Worm (Caenorhabditis elegans): Measurements from ENCODE around the gene F19G12.11.

F19G12.11 gene

DNA sequence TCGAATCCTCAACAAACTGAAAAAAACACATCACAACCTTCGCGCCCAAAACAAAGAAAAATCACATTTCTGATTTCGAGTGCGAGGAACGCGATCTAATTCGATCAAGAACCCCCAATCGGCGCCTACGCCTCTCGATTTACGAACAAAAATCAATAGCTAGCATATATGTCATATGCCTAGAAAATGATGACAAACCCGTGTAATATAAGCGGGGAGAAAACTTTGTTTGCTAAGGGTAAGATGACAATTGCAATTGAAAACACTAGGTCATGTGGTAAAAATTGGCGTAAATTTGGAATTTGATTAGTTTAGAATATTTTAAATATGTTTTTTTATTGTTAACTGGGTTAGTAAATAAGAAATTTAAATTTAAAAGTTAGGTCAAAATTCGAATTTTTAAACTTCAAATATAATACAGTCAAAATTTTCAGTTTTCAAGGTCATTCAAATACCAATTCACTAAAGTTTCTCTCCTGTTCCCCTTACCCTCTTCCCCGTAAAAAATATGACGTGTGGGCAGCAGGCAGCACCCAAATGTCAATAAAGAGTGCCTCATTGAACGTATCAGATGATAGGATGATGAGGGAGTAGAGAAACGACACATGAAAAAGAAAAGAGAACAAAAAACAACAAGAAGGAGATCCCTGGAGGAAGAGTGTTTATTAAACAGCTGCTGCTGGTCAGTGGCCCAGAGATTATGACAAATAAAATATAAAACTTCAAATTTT lies 30.2 kb upstream of the F19G12.11 start (continued):
- TF ChIP-seq egl-27 (tag; optimal IDR thresholded peaks at IDR 0.05) (no peak), aha-1 (tag; optimal IDR thresholded peaks at IDR 0.05) (no peak), nhr-20 (tag; optimal IDR thresholded peaks at IDR 0.05) (peak; percentile 74), C04F5.9 (tag; optimal IDR thresholded peaks at IDR 0.05) (no peak), sptf-1 (tag; optimal IDR thresholded peaks at IDR 0.05) (no peak)

- TF ChIP-seq mab-9 (GFP tag; IDR thresholded peaks at IDR 0.05) (no peak; the same call in 1 of the 2 replicates), nhr-85 (tag) (peak; percentile 98), ztf-11 (tag; optimal IDR thresholded peaks at IDR 0.05) (peak in 1 of 2 experiments; percentile 64), C34B4.2 (tag; optimal IDR thresholded peaks at IDR 0.05) (no peak), nhr-237 (tag; optimal IDR thresholded peaks at IDR 0.05) (peak; percentile 79), blmp-1 (tag; optimal IDR thresholded peaks at IDR 0.05) (peak; percentile 66), isw-1 (GFP tag; IDR thresholded peaks at IDR 0.05) (peak; percentile 81), mdl-1 (tag; optimal IDR thresholded peaks at IDR 0.05) (peak in 1 of 2 experiments; percentile 87), sox-4 (tag; optimal IDR thresholded peaks at IDR 0.05) (peak; percentile 73), unc-98 (GFP tag; IDR thresholded peaks at IDR 0.05) (peak; percentile 14; the same call in 1 of the 2 replicates), lin-15B (tag; optimal IDR thresholded peaks at IDR 0.05) (no peak), ceh-63 (GFP tag; optimal IDR thresholded peaks at IDR 0.05) (no peak), elt-2 (tag; optimal IDR thresholded peaks at IDR 0.05) (peak; percentile 61), C04F5.9 (tag; optimal IDR thresholded peaks at IDR 0.05) (peak; percentile 32), efl-3 (GFP tag; optimal IDR thresholded peaks at IDR 0.05) (no peak), alr-1 (tag; optimal IDR thresholded peaks at IDR 0.05; ENCODE audit: borderline replicate concordance) (no peak), nhr-71 (tag; optimal IDR thresholded peaks at IDR 0.05) (peak; percentile 95), nhr-76 (tag; optimal IDR thresholded peaks at IDR 0.05) (no peak), unc-62 (GFP tag; optimal IDR thresholded peaks at IDR 0.05) (no peak), hlh-17 (GFP tag; optimal IDR thresholded peaks at IDR 0.05; ENCODE audit: borderline replicate concordance) (no peak), pqm-1 (tag; optimal IDR thresholded peaks at IDR 0.05) (peak; percentile 78), efl-1 (optimal IDR thresholded peaks at IDR 0.05) (peak; percentile 64 to 87), efl-1 (GFP tag; optimal IDR thresholded peaks at IDR 0.05 in 1 of 2) (peak; percentile 6 to 95), nhr-28 (tag; optimal IDR thresholded peaks at IDR 0.05) (no peak), egl-13 (tag; optimal IDR thresholded peaks at IDR 0.05) (peak; percentile 69), sptf-1 (tag; optimal IDR thresholded peaks at IDR 0.05) (no peak), ceh-82 (tag; optimal IDR thresholded peaks at IDR 0.05) (peak; percentile 91 to 94 (median 93)), lin-35 (GFP tag; optimal IDR thresholded peaks at IDR 0.05) (peak; percentile 74 to 83), fkh-4 (tag; optimal IDR thresholded peaks at IDR 0.05; ENCODE audit: borderline replicate concordance) (no peak), lin-14 (GFP tag; optimal IDR thresholded peaks at IDR 0.05) (peak; percentile 97), hpl-2 (GFP tag; optimal IDR thresholded peaks at IDR 0.05) (peak; percentile 77), nhr-20 (tag; optimal IDR thresholded peaks at IDR 0.05) (peak; percentile 93), ztf-4 (tag; optimal IDR thresholded peaks at IDR 0.05) (peak; percentile 76), nhr-84 (tag; optimal IDR thresholded peaks at IDR 0.05) (no peak), ets-5 (GFP tag; IDR thresholded peaks at IDR 0.05) (no peak), rnt-1 (tag; optimal IDR thresholded peaks at IDR 0.05) (peak; percentile 78), grh-1 (GFP tag; IDR thresholded peaks at IDR 0.05) (peak; percentile 86), sup-37 (GFP tag; optimal IDR thresholded peaks at IDR 0.05) (peak; percentile 55), swsn-7 (tag; optimal IDR thresholded peaks at IDR 0.05) (peak; percentile 87), tlp-1 (tag; optimal IDR thresholded peaks at IDR 0.05) (no peak), skn-1 (tag; optimal IDR thresholded peaks at IDR 0.05) (peak; percentile 99), nhr-47 (tag; optimal IDR thresholded peaks at IDR 0.05) (peak; percentile 90), xbp-1 (tag; optimal IDR thresholded peaks at IDR 0.05) (peak; percentile 90), aha-1 (tag; optimal IDR thresholded peaks at IDR 0.05) (peak; percentile 30), zag-1 (tag; optimal IDR thresholded peaks at IDR 0.05) (peak; percentile 17), F16B12.6 (tag; optimal IDR thresholded peaks at IDR 0.05) (peak; percentile 51), nhr-90 (tag; optimal IDR thresholded peaks at IDR 0.05; ENCODE audit: poor library complexity) (peak; percentile 84), unc-86 (tag; optimal IDR thresholded peaks at IDR 0.05) (peak; percentile 78)
Observed at ce11 chrX:1454385-1454784, 28.1 kb upstream of the F19G12.11 start.
